5 fruit fly cellular contexts compared by ENCODE assay signal in genomic region chr3R:10080699-10081098, dm6.
TF ChIP-seq lines count a peak whose summit lies in the region.

No protein-coding gene starts in this region.

- no peak for TF ChIP-seq CTCF in whole organism, embryonic (GFP tag; optimal IDR thresholded peaks at IDR 0.05; lab: Kevin White, UChicago)

TF ChIP-seq in whole organism, adult, 20 proteins besides CTCF, POLR2A, EP300 and RAD21:
- no peak for TF ChIP-seq CG1620 (GFP tag; optimal IDR thresholded peaks at IDR 0.05; lab: Kevin White, UChicago)
- peak; percentile 26 for TF ChIP-seq Crg-1 (GFP tag; optimal IDR thresholded peaks at IDR 0.05; lab: Kevin White, UChicago)
- peak; percentile 68 for TF ChIP-seq tj (GFP tag; optimal IDR thresholded peaks at IDR 0.05; lab: Kevin White, UChicago)
- TF ChIP-seq cic (GFP tag; optimal IDR thresholded peaks at IDR 0.05; lab: Kevin White, UChicago), result peak; percentile 76
- TF ChIP-seq CG33017 (tag; optimal IDR thresholded peaks at IDR 0.05; lab: Kevin White, UChicago), result no peak
- TF ChIP-seq CG12768 (GFP tag; optimal IDR thresholded peaks at IDR 0.05; lab: Kevin White, UChicago), result peak; percentile 12
- TF ChIP-seq cnc (optimal IDR thresholded peaks at IDR 0.05; lab: Kevin White, UChicago), result no peak
- TF ChIP-seq pad (GFP tag; optimal IDR thresholded peaks at IDR 0.05; lab: Kevin White, UChicago), result peak; percentile 83

TF ChIP-seq in whole organism, embryonic, 481 proteins besides CTCF, POLR2A, EP300 and RAD21 (continues in another document):
- TF ChIP-seq ERR (GFP tag; optimal IDR thresholded peaks at IDR 0.05; lab: Kevin White, UChicago) (peak; percentile 55), ewg (GFP tag; optimal IDR thresholded peaks at IDR 0.05; lab: Kevin White, UChicago) (peak; percentile 81), row (GFP tag; IDR thresholded peaks at IDR 0.05; lab: Robert Waterston, UW) (0 out of 3 replicates have a peak, but pooled peaks have one; percentile 5), CG9797 (GFP tag; optimal IDR thresholded peaks at IDR 0.05; lab: Kevin White, UChicago) (no peak), ara (GFP tag; IDR thresholded peaks at IDR 0.05; lab: Robert Waterston, UW) (no peak), Trl (optimal IDR thresholded peaks at IDR 0.05; lab: Kevin White, UChicago) (peak; percentile 6 to 20), Trl (GFP tag; optimal IDR thresholded peaks at IDR 0.05; lab: Kevin White, UChicago) (no peak), ftz-f1 (GFP tag; optimal IDR thresholded peaks at IDR 0.05; lab: Kevin White, UChicago) (peak; percentile 85), CG11398 (GFP tag; optimal IDR thresholded peaks at IDR 0.05; lab: Kevin White, UChicago) (no peak), chinmo (GFP tag; IDR thresholded peaks at IDR 0.05; lab: Robert Waterston, UW; ENCODE audit: partially characterized antibody) (peak; percentile 69; the same call in 1 of the 4 replicates), slp2 (GFP tag; optimal IDR thresholded peaks at IDR 0.05; lab: Kevin White, UChicago) (no peak), ttk (GFP tag; IDR thresholded peaks at IDR 0.05; lab: Robert Waterston, UW) (0 out of 2 replicates have a peak, but pooled peaks have one; percentile 20), cas (GFP tag; IDR thresholded peaks at IDR 0.05; lab: Robert Waterston, UW) (no peak), CG12659 (GFP tag; optimal IDR thresholded peaks at IDR 0.05; lab: Kevin White, UChicago) (no peak), exex (tag; optimal IDR thresholded peaks at IDR 0.05; lab: Kevin White, UChicago) (no peak), CG14667 (GFP tag; IDR thresholded peaks at IDR 0.05; lab: Robert Waterston, UW) (0 out of 2 replicates have a peak, but pooled peaks have one; percentile 6), CG32767 (GFP tag; IDR thresholded peaks at IDR 0.05; lab: Robert Waterston, UW) (0 out of 2 replicates have a peak, but pooled peaks have one; percentile 33), cg (GFP tag; optimal IDR thresholded peaks at IDR 0.05; lab: Kevin White, UChicago) (peak; percentile 55), Ptx1 (GFP tag; IDR thresholded peaks at IDR 0.05; lab: Robert Waterston, UW) (no peak), CG6813 (GFP tag; optimal IDR thresholded peaks at IDR 0.05; lab: Kevin White, UChicago) (no peak)

TF ChIP-seq in whole organism, prepupa, 60 proteins besides CTCF, POLR2A, EP300 and RAD21:
- TF ChIP-seq salr (GFP tag; optimal IDR thresholded peaks at IDR 0.05; lab: Kevin White, UChicago) (peak in 1 of 2 experiments; percentile 17), Hr39 (GFP tag; optimal IDR thresholded peaks at IDR 0.05; lab: Kevin White, UChicago) (peak; percentile 29), CG11294 (GFP tag; IDR thresholded peaks at IDR 0.05; lab: Robert Waterston, UW) (no peak), CG6854 (GFP tag; optimal IDR thresholded peaks at IDR 0.05; lab: Kevin White, UChicago) (peak; percentile 6), ss (GFP tag; optimal IDR thresholded peaks at IDR 0.05; lab: Kevin White, UChicago) (peak in 1 of 2 experiments; percentile 14), CG3032 (tag; optimal IDR thresholded peaks at IDR 0.05; lab: Kevin White, UChicago) (peak; percentile 6), Smox (GFP tag; optimal IDR thresholded peaks at IDR 0.05; lab: Kevin White, UChicago) (no peak), Eip75B (GFP tag; optimal IDR thresholded peaks at IDR 0.05; lab: Kevin White, UChicago) (peak; percentile 23), CG10669 (GFP tag; optimal IDR thresholded peaks at IDR 0.05; lab: Kevin White, UChicago) (no peak), CG6163 (GFP tag; IDR thresholded peaks at IDR 0.05; lab: Robert Waterston, UW) (0 out of 3 replicates have a peak, but pooled peaks have one; percentile 11), vri (GFP tag; optimal IDR thresholded peaks at IDR 0.05; lab: Kevin White, UChicago) (peak; percentile 25), CG31627 (GFP tag; optimal IDR thresholded peaks at IDR 0.05; lab: Kevin White, UChicago) (no peak)

TF ChIP-seq in whole organism, pupa, 21 proteins besides CTCF, POLR2A, EP300 and RAD21:
- TF ChIP-seq Pif1B (GFP tag; optimal IDR thresholded peaks at IDR 0.05; lab: Kevin White, UChicago) (no peak), rn (GFP tag; IDR thresholded peaks at IDR 0.05; lab: Robert Waterston, UW) (no peak), CG8301 (tag; optimal IDR thresholded peaks at IDR 0.05; lab: Kevin White, UChicago) (no peak), fd96Ca (GFP tag; IDR thresholded peaks at IDR 0.05; lab: Robert Waterston, UW) (no peak), CG17806 (tag; optimal IDR thresholded peaks at IDR 0.05; lab: Kevin White, UChicago) (no peak), D1 (tag; optimal IDR thresholded peaks at IDR 0.05; lab: Kevin White, UChicago) (no peak), CG14655 (GFP tag; optimal IDR thresholded peaks at IDR 0.05; lab: Kevin White, UChicago) (no peak), CG9948 (tag; optimal IDR thresholded peaks at IDR 0.05; lab: Kevin White, UChicago) (no peak), CG32121 (GFP tag; IDR thresholded peaks at IDR 0.05; lab: Robert Waterston, UW) (0 out of 2 replicates have a peak, but pooled peaks have one; percentile 28), gl (tag; optimal IDR thresholded peaks at IDR 0.05; lab: Kevin White, UChicago) (no peak), CG15710 (tag; optimal IDR thresholded peaks at IDR 0.05; lab: Kevin White, UChicago) (no peak), CG13204 (GFP tag; optimal IDR thresholded peaks at IDR 0.05; lab: Kevin White, UChicago) (no peak), CG4496 (GFP tag; IDR thresholded peaks at IDR 0.05; lab: Robert Waterston, UW) (0 out of 3 replicates have a peak, but pooled peaks have one; percentile 35), Snoo (tag; optimal IDR thresholded peaks at IDR 0.05; lab: Kevin White, UChicago) (no peak), Ets98B (GFP tag; IDR thresholded peaks at IDR 0.05; lab: Robert Waterston, UW) (no peak), CG10348 (GFP tag; IDR thresholded peaks at IDR 0.05; lab: Robert Waterston, UW) (no peak), Pif1A (GFP tag; optimal IDR thresholded peaks at IDR 0.05; lab: Kevin White, UChicago) (no peak), CG34367 (tag; optimal IDR thresholded peaks at IDR 0.05; lab: Kevin White, UChicago) (no peak), CG8159 (tag; optimal IDR thresholded peaks at IDR 0.05; lab: Kevin White, UChicago) (no peak), CG12605 (GFP tag; IDR thresholded peaks at IDR 0.05; lab: Robert Waterston, UW) (no peak), EcR (GFP tag; optimal IDR thresholded peaks at IDR 0.05; lab: Kevin White, UChicago) (peak; percentile 87)

TF ChIP-seq in whole organism, wandering third instar larva, 38 proteins besides CTCF, POLR2A, EP300 and RAD21:
- peak; percentile 33 for TF ChIP-seq fru (GFP tag; optimal IDR thresholded peaks at IDR 0.05; lab: Kevin White, UChicago)
- TF ChIP-seq ey (GFP tag; optimal IDR thresholded peaks at IDR 0.05; lab: Kevin White, UChicago), result no peak
- TF ChIP-seq sage (GFP tag; optimal IDR thresholded peaks at IDR 0.05; lab: Kevin White, UChicago), result no peak
- TF ChIP-seq Hr78 (GFP tag; optimal IDR thresholded peaks at IDR 0.05; lab: Kevin White, UChicago), result no peak
- TF ChIP-seq OdsH (GFP tag; optimal IDR thresholded peaks at IDR 0.05; lab: Kevin White, UChicago), result peak; percentile 6
- no peak for TF ChIP-seq dmrt93B (GFP tag; optimal IDR thresholded peaks at IDR 0.05; lab: Kevin White, UChicago)
- peak; percentile 22 for TF ChIP-seq N (GFP tag; optimal IDR thresholded peaks at IDR 0.05; lab: Kevin White, UChicago)
- no peak for TF ChIP-seq tai (GFP tag; optimal IDR thresholded peaks at IDR 0.05; lab: Kevin White, UChicago)
- peak; percentile 1 for TF ChIP-seq Jra (GFP tag; optimal IDR thresholded peaks at IDR 0.05; lab: Kevin White, UChicago)
